Worm (Caenorhabditis elegans): Measurements from ENCODE around the gene C44H9.5.

C44H9.5 gene

DNA sequence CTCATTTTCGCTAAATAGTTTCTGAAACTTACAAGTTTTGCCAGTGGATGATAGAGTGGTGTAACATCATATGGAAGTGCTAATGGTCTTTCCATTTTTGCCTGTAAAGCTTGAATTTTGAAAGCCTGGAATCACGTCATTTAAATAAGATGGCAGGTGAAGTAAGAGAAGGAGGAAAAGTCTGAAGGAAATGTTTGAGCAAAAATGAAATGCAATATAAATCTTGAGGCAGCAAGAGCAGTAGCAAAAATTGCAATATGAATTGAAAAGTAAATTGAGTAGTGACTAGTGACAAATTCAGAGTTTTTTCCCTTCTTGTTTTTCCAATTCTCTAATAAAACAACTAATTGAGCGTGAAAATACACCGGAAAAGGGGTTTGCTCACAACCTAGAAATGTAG, 36.2 kb upstream of the C44H9.5 start, which contains the start of gene glb-24:
Gene glb-24, minus strand, starts transcription at position 101 of the 400 bp plus-strand sequence.
- TF ChIP-seq hsf-1 (GFP tag; IDR thresholded peaks at IDR 0.05) (no peak), D2030.7 (GFP tag; IDR thresholded peaks at IDR 0.05) (no peak), C17E4.6 (GFP tag; IDR thresholded peaks at IDR 0.05) (no peak), ceh-91 (GFP tag; IDR thresholded peaks at IDR 0.05) (no peak), snpc-4 (GFP tag; optimal IDR thresholded peaks at IDR 0.05) (no peak), snpc-4 (tag; optimal IDR thresholded peaks at IDR 0.05) (no peak)

DNA sequence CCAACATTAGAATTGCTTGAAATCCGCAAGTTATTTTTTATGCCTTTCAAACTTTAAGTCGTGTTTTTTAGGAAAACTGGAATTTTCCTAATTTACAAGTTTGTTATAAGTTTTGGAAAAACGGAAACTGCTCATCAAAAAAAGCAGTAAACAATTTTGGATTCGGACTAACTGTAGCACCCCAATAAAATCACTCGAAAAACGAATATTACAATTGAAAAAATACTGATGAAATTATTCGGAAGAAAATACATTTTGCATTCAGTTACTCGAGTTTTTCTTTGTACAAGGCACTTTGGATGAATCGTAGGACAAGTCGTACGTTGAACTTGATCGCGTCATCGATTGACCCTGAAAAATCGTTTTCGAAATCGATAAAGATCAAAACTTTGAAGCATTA, 32.7 kb upstream of the C44H9.5 start:
- TF ChIP-seq ZK185.1 (tag; optimal IDR thresholded peaks at IDR 0.05; ENCODE audit: poor library complexity, severe bottlenecking) (no peak), efl-1 (GFP tag; optimal IDR thresholded peaks at IDR 0.05) (no peak), gei-17 (GFP tag; optimal IDR thresholded peaks at IDR 0.05) (no peak), sptf-2 (GFP tag; optimal IDR thresholded peaks at IDR 0.05) (no peak), snpc-3.4 (tag; optimal IDR thresholded peaks at IDR 0.05) (no peak), ccch-3 (GFP tag; optimal IDR thresholded peaks at IDR 0.05) (no peak), xnd-1 (tag; optimal IDR thresholded peaks at IDR 0.05) (no peak), nhr-179 (tag; optimal IDR thresholded peaks at IDR 0.05) (no peak), tbp1 (GFP tag; optimal IDR thresholded peaks at IDR 0.05) (no peak), dpff-1 (tag; optimal IDR thresholded peaks at IDR 0.05) (no peak), B0035.1 (tag; optimal IDR thresholded peaks at IDR 0.05) (no peak), him-1 (tag; optimal IDR thresholded peaks at IDR 0.05) (no peak), fkh-3 (tag; optimal IDR thresholded peaks at IDR 0.05) (no peak), K12H6.12 (tag; optimal IDR thresholded peaks at IDR 0.05) (no peak), nhr-80 (tag; optimal IDR thresholded peaks at IDR 0.05) (no peak)

DNA sequence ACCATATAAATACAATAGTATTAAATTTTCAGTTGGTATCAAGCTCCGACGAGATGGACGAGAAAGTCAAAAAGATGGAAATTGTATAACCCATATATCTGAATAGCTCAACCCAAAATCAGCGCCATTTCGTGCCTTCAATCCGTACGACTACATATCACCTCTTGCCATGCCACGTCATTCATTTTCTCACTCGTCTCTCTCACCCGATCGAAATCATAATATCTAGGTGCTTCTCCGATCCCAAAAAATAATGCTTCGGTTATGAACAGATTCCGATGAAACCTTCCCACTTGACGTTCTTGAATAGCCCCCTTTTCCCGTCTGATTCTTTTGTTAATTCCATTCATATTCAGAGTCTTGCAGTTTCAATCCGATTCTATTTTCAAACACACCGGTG, 31.7 kb upstream of the C44H9.5 start:
- TF ChIP-seq lsl-1 (GFP tag; optimal IDR thresholded peaks at IDR 0.05) = no peak
- TF ChIP-seq lin-40 (tag; optimal IDR thresholded peaks at IDR 0.05) = no peak
- no peak for TF ChIP-seq ccch-3 (GFP tag; optimal IDR thresholded peaks at IDR 0.05)
- no peak for TF ChIP-seq ceh-40 (GFP tag; IDR thresholded peaks at IDR 0.05)
- no peak for TF ChIP-seq attf-3 (GFP tag; conservative IDR thresholded peaks at IDR 0.05)
- TF ChIP-seq Y56A3A.18 (GFP tag; IDR thresholded peaks at IDR 0.05) = no peak
- no peak for TF ChIP-seq hsf-1 (GFP tag; IDR thresholded peaks at IDR 0.05)
- TF ChIP-seq aptf-2 (GFP tag; conservative IDR thresholded peaks at IDR 0.05) = no peak
- no peak for TF ChIP-seq nhr-120 (GFP tag; IDR thresholded peaks at IDR 0.05)
- TF ChIP-seq ceh-100 (GFP tag; IDR thresholded peaks at IDR 0.05) = no peak
- TF ChIP-seq B0035.1 (tag; optimal IDR thresholded peaks at IDR 0.05) = no peak
- TF ChIP-seq sea-2 (GFP tag; IDR thresholded peaks at IDR 0.05) = no peak
- TF ChIP-seq fkh-3 (tag; optimal IDR thresholded peaks at IDR 0.05) = no peak
- TF ChIP-seq ztf-22 (GFP tag; optimal IDR thresholded peaks at IDR 0.05) = no peak
- TF ChIP-seq zim-3 (tag; optimal IDR thresholded peaks at IDR 0.05) = no peak
- no peak for TF ChIP-seq mes-4 (tag; optimal IDR thresholded peaks at IDR 0.05)
- TF ChIP-seq attf-5 (GFP tag; optimal IDR thresholded peaks at IDR 0.05) = no peak

DNA sequence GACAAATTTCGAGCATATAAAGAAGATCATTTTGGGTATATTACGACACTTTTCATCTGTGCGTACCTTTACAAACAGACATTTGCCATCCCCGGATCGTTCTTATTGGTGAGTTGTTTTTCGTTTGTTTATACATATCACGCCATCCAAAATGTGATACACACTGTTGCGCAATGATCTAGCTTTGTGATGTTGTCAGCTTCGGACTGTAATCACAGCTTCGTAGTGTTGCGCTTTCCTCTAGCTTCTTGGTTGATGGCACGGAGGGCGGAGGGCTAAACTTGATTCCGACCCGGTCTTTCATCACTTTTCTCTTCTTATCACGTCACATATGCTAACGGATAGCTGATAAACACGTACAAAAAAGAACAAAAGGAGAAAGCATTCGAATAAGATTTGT, 29.7 kb upstream of the C44H9.5 start:
- TF ChIP-seq unc-62 (GFP tag; optimal IDR thresholded peaks at IDR 0.05) (no peak), tbp1 (GFP tag; optimal IDR thresholded peaks at IDR 0.05) (no peak)

Data from whole organism, young adult.